Fruit fly (Drosophila melanogaster): ENCODE measurements around the gene sob.

- TF ChIP-seq Eip93F (GFP tag; optimal IDR thresholded peaks at IDR 0.05) (no peak), CG10631 (GFP tag; optimal IDR thresholded peaks at IDR 0.05) (no peak), Gug (GFP tag; IDR thresholded peaks at IDR 0.05) (no peak), Smox (GFP tag; optimal IDR thresholded peaks at IDR 0.05) (no peak), CG16779 (tag; optimal IDR thresholded peaks at IDR 0.05) (no peak), Blimp-1 (GFP tag; optimal IDR thresholded peaks at IDR 0.05) (no peak), Ets21C (GFP tag; optimal IDR thresholded peaks at IDR 0.05) (no peak), CG15336 (GFP tag; IDR thresholded peaks at IDR 0.05) (no peak)
These were observed 34.6 kb upstream of the sob start for dm6 chr2L:3615156-3615555.
